Fruit fly (Drosophila melanogaster) S2 (cell line): Measurements from ENCODE around the gene CG42240.

Experiments
- CG8478 ChIP-seq: fragments of >200 bp; optimal IDR thresholded peaks from 2 replicates; lab custom pipeline; 2018
- CTCF ChIP-seq, 2 experiments: fragments of >200 bp; optimal IDR thresholded peaks; 2 replicates each; lab custom pipeline; 2018

DNA sequence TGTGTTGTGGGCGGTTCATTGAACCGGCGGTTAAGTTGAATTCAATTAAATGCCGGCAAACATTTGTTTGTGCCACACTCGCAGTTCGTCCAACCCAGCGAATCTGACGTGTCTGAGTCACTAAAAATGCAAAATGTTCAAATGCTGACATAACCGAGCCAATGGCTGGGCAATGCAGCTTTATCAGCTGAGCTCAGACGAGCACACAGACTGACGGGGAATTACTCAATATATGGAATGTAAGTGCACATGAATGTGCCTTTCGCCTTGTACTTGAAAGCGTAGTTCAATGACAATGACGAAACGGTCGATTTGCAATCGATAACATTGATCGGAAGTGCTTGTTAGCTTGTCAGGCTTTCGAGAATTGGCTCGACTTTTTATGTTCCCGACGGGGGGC lies 27.6 kb downstream of the CG42240 start:
- no peak for TF ChIP-seq CTCF (optimal IDR thresholded peaks at IDR 0.05; lab: Kevin White, UChicago)
- no peak for TF ChIP-seq CG8478 (lab: Kevin White, UChicago)
